Fruit fly (Drosophila melanogaster): ENCODE results near the gene CG10375.
A peak's percentile ranks its signal among the peaks of the same experiment; 100 is the strongest.

CG10375 gene

DNA sequence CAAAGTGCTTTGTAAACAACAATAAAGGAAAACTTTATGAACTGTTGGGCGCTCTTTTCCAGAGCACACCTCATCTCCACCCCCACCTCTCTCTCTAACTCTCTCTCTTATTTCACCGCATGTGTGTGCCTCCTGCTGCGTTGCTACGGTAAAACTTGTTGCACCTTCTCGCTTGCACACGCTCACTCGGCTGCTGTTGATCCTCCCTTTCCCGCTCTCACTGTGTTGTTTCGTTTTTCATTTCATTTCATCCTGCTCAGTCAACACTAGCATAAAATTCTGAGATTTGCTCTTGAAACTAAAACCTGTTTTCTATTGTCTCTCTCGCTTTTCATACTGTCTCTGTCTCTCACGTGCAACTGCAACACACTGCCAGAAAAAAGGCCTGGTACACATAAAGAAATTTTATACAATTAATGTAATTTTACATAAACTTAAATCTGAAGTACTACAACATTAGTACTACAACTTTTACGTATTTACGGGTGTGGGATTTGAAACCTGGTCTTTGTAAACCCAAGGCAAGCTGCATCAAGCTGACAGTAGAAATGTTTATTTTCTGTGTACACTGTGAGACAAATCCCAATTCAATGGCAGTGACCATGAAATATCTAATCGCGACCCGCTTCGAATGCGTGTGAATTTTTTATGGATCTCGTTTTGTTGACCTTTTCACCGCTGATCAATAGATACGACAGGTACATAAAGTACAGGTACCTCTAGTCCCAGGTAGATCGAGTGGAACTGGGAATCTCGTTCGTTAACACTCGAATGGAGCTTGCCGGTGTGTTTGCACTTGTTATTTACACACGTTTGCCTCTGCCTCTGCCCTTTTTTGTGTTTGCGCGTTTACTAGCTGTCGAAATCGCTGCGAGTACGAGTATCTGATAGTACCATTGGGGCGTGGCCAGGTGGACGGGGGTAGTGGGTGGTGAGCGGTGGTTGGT is 15.2 kb downstream of the CG10375 start (continued):
- TF ChIP-seq gsb-n (tag; optimal IDR thresholded peaks at IDR 0.05): peak; percentile 95
- TF ChIP-seq Xbp1 (GFP tag; optimal IDR thresholded peaks at IDR 0.05): peak; percentile 91
- no peak for TF ChIP-seq wdn (GFP tag; IDR thresholded peaks at IDR 0.05)
- peak; percentile 99 for TF ChIP-seq Ets65A (GFP tag)
- TF ChIP-seq cwo (GFP tag; optimal IDR thresholded peaks at IDR 0.05): peak; percentile 81
- peak; percentile 96 for TF ChIP-seq CG2712 (tag; optimal IDR thresholded peaks at IDR 0.05)
- peak in 1 of 3 experiments; percentile 97 for TF ChIP-seq lola (GFP tag; optimal IDR thresholded peaks at IDR 0.05)
- TF ChIP-seq jing (GFP tag; optimal IDR thresholded peaks at IDR 0.05): peak; percentile 89
- TF ChIP-seq CG17802 (tag; optimal IDR thresholded peaks at IDR 0.05): peak; percentile 77
- no peak for TF ChIP-seq zen2 (GFP tag; IDR thresholded peaks at IDR 0.05; ENCODE audit: partially characterized antibody)
- TF ChIP-seq CG2889 (GFP tag; IDR thresholded peaks at IDR 0.05): peak; percentile 67; the same call in 2 of the 3 replicates
- peak; percentile 94 for TF ChIP-seq CG15696 (tag; optimal IDR thresholded peaks at IDR 0.05)
- TF ChIP-seq peb (GFP tag; IDR thresholded peaks at IDR 0.05): peak; percentile 84
- peak; percentile 73 for TF ChIP-seq CG14441 (GFP tag; IDR thresholded peaks at IDR 0.05)
- TF ChIP-seq Deaf1 (tag; optimal IDR thresholded peaks at IDR 0.05): peak; percentile 56
- no peak for TF ChIP-seq fru (optimal IDR thresholded peaks at IDR 0.05)
- peak; percentile 62; the same call in 1 of the 2 replicates for TF ChIP-seq CG7372 (GFP tag; IDR thresholded peaks at IDR 0.05)
- peak; percentile 74 for TF ChIP-seq schlank (tag; optimal IDR thresholded peaks at IDR 0.05)
- no peak for TF ChIP-seq CG42726 (GFP tag; IDR thresholded peaks at IDR 0.05; ENCODE audit: partially characterized antibody)
- peak; percentile 86 for TF ChIP-seq Atf3 (GFP tag; optimal IDR thresholded peaks at IDR 0.05)
- peak; percentile 86 for TF ChIP-seq CG8765 (GFP tag; IDR thresholded peaks at IDR 0.05)
- TF ChIP-seq CG8388 (GFP tag; optimal IDR thresholded peaks at IDR 0.05): peak; percentile 97
- TF ChIP-seq Atf-2 (GFP tag; optimal IDR thresholded peaks at IDR 0.05): peak; percentile 82
- TF ChIP-seq HHEX (GFP tag; optimal IDR thresholded peaks at IDR 0.05): peak; percentile 77
- peak; percentile 82 for TF ChIP-seq CG13424 (tag; optimal IDR thresholded peaks at IDR 0.05)
- TF ChIP-seq bowl (GFP tag; IDR thresholded peaks at IDR 0.05): no peak
- TF ChIP-seq CG31441 (GFP tag; IDR thresholded peaks at IDR 0.05): peak; percentile 94
- TF ChIP-seq Hand (GFP tag; optimal IDR thresholded peaks at IDR 0.05): no peak
- TF ChIP-seq CG2875 (GFP tag; optimal IDR thresholded peaks at IDR 0.05): peak; percentile 93
- TF ChIP-seq pho (GFP tag; optimal IDR thresholded peaks at IDR 0.05): peak; percentile 9
- TF ChIP-seq CG4854 (GFP tag; optimal IDR thresholded peaks at IDR 0.05): peak; percentile 63
- TF ChIP-seq stwl (tag; optimal IDR thresholded peaks at IDR 0.05): peak; percentile 57
- peak; percentile 83 for TF ChIP-seq Six4 (GFP tag; optimal IDR thresholded peaks at IDR 0.05)
- TF ChIP-seq tap (tag; optimal IDR thresholded peaks at IDR 0.05): peak; percentile 77
- TF ChIP-seq Opbp (GFP tag; IDR thresholded peaks at IDR 0.05; ENCODE audit: partially characterized antibody): no peak
- TF ChIP-seq CG10274 (GFP tag; optimal IDR thresholded peaks at IDR 0.05): peak; percentile 44
- TF ChIP-seq H2.0 (GFP tag; IDR thresholded peaks at IDR 0.05): peak; percentile 85
- no peak for TF ChIP-seq knrl (GFP tag; IDR thresholded peaks at IDR 0.05; ENCODE audit: partially characterized antibody)
- peak; percentile 71 for TF ChIP-seq CG5953 (GFP tag; IDR thresholded peaks at IDR 0.05)
- peak; percentile 88 for TF ChIP-seq CG13775 (GFP tag; optimal IDR thresholded peaks at IDR 0.05)
- peak; percentile 89 for TF ChIP-seq Abd-B (GFP tag; optimal IDR thresholded peaks at IDR 0.05)
- TF ChIP-seq HmgZ (tag; optimal IDR thresholded peaks at IDR 0.05): peak; percentile 72
- no peak for TF ChIP-seq hb (GFP tag; IDR thresholded peaks at IDR 0.05; ENCODE audit: partially characterized antibody)
- TF ChIP-seq CG6813 (GFP tag; optimal IDR thresholded peaks at IDR 0.05): peak; percentile 82
- peak; percentile 97 for TF ChIP-seq CG18262 (tag; optimal IDR thresholded peaks at IDR 0.05)
- no peak for TF ChIP-seq sc (optimal IDR thresholded peaks at IDR 0.05)
- peak; percentile 91 for TF ChIP-seq sc (GFP tag; optimal IDR thresholded peaks at IDR 0.05)
- peak; percentile 88 for TF ChIP-seq z (GFP tag; IDR thresholded peaks at IDR 0.05)

All from whole organism, embryonic.